Fruit fly (Drosophila melanogaster) whole organism, embryonic: ENCODE measurements around the gene CG12522.

Experiments used
- Ada2b ChIP-seq: fragments of 200-800 bp; sonication (Bioruptor generic); IDR thresholded peaks from 2 replicates; pipeline ENCODE4 v1.3.6; 2022; ENCODE audit warnings: missing biosample characterization, missing genetic modification characterization
- Bdp1 ChIP-seq: fragments of 200-800 bp; sonication (Bioruptor generic); optimal IDR thresholded peaks from 3 replicates; lab custom pipeline; 2016; ENCODE audit warnings: missing biosample characterization, missing genetic modification characterization
- CG10366 ChIP-seq: fragments of 200-800 bp; sonication (Bioruptor generic); IDR thresholded peaks from 2 replicates; pipeline ENCODE4 v1.3.6; 2022; ENCODE audit warnings: missing biosample characterization, missing genetic modification characterization
- CG10565 ChIP-seq: fragments of 200-800 bp; sonication (Bioruptor generic); optimal IDR thresholded peaks from 3 replicates; lab custom pipeline; 2016; ENCODE audit warnings: missing biosample characterization, mild to moderate bottlenecking, missing genetic modification characterization
- CG11696 ChIP-seq: fragments of 200-800 bp; sonication (Bioruptor generic); IDR thresholded peaks from 2 replicates; pipeline ENCODE4 v1.3.6; 2022; ENCODE audit warnings: missing biosample characterization, missing genetic modification characterization
- CG11723 ChIP-seq: fragments of 200-800 bp; sonication (Bioruptor generic); optimal IDR thresholded peaks from 2 replicates; lab custom pipeline; 2017; ENCODE audit warnings: missing biosample characterization, mild to moderate bottlenecking, missing genetic modification characterization
- CG12104 ChIP-seq: fragments of 200-800 bp; sonication (Bioruptor generic); optimal IDR thresholded peaks from 3 replicates; lab custom pipeline; 2016; ENCODE audit warnings: missing biosample characterization, missing genetic modification characterization
- CG13296 ChIP-seq: fragments of 200-800 bp; sonication (Bioruptor generic); optimal IDR thresholded peaks from 3 replicates; lab custom pipeline; 2018; ENCODE audit warnings: missing biosample characterization, mild to moderate bottlenecking, missing genetic modification characterization
- CG13424 ChIP-seq: fragments of 200-800 bp; sonication (Bioruptor generic); optimal IDR thresholded peaks from 2 replicates; lab custom pipeline; 2019; ENCODE audit warnings: missing biosample characterization, mild to moderate bottlenecking, missing genetic modification characterization, moderate library complexity
- CG13894 ChIP-seq: fragments of 200-800 bp; sonication (Bioruptor generic); optimal IDR thresholded peaks from 3 replicates; lab custom pipeline; 2018; ENCODE audit warnings: missing biosample characterization, mild to moderate bottlenecking, missing genetic modification characterization, moderate library complexity
- CG18599 ChIP-seq: fragments of 200-800 bp; sonication (Bioruptor generic); optimal IDR thresholded peaks from 3 replicates; lab custom pipeline; 2017; ENCODE audit warnings: missing biosample characterization, missing genetic modification characterization, mild to moderate bottlenecking, moderate library complexity, missing genetic modification reagents
- CG2712 ChIP-seq: fragments of 200-800 bp; optimal IDR thresholded peaks from 3 replicates; lab custom pipeline; 2019; ENCODE audit warnings: missing biosample characterization, mild to moderate bottlenecking, missing genetic modification characterization, moderate library complexity
- CG3065 ChIP-seq: fragments of 200-800 bp; sonication (Bioruptor generic); optimal IDR thresholded peaks from 2 replicates; lab custom pipeline; 2016; ENCODE audit warnings: missing biosample characterization, missing genetic modification characterization
- CG32532 ChIP-seq: fragments of 200-800 bp; sonication (Bioruptor generic); IDR thresholded peaks from 2 replicates; pipeline ENCODE4 v1.3.6; 2022; ENCODE audit warnings: missing biosample characterization, missing genetic modification characterization
- CG3407 ChIP-seq: fragments of 200-800 bp; sonication (Bioruptor generic); optimal IDR thresholded peaks from 2 replicates; lab custom pipeline; 2018; ENCODE audit warnings: missing biosample characterization, mild to moderate bottlenecking, missing genetic modification characterization
- CG3995 ChIP-seq: fragments of 200-800 bp; sonication (Bioruptor generic); optimal IDR thresholded peaks from 3 replicates; lab custom pipeline; 2016; ENCODE audit warnings: missing biosample characterization, missing genetic modification characterization
- CG6175 ChIP-seq: fragments of 200-800 bp; sonication (Bioruptor generic); IDR thresholded peaks from 3 replicates; pipeline ENCODE4 v1.3.6; 2022; ENCODE audit warnings: missing biosample characterization, missing genetic modification characterization
- CG6765 ChIP-seq: fragments of 200-800 bp; sonication (Bioruptor generic); optimal IDR thresholded peaks from 3 replicates; lab custom pipeline; 2017; ENCODE audit warnings: missing biosample characterization, mild to moderate bottlenecking, missing genetic modification characterization
- CG6791 ChIP-seq: fragments of 200-800 bp; sonication (Bioruptor generic); IDR thresholded peaks from 3 replicates; pipeline ENCODE4 v1.3.6; 2022; ENCODE audit warnings: missing biosample characterization, missing genetic modification characterization; ENCODE audit not compliant: partially characterized antibody
- CG7357 ChIP-seq: fragments of 200-800 bp; sonication (Bioruptor generic); IDR thresholded peaks from 3 replicates; pipeline ENCODE4 v1.3.6; 2022; ENCODE audit warnings: missing biosample characterization, missing genetic modification characterization
- CG7786 ChIP-seq: fragments of 200-800 bp; sonication (Bioruptor generic); optimal IDR thresholded peaks from 2 replicates; lab custom pipeline; 2016; ENCODE audit warnings: missing biosample characterization, missing genetic modification characterization
- CG8478 ChIP-seq: fragments of >200 bp; optimal IDR thresholded peaks from 2 replicates; lab custom pipeline; 2018
- CTCF ChIP-seq: fragments of 200-800 bp; sonication (Bioruptor generic); optimal IDR thresholded peaks from 2 replicates; lab custom pipeline; 2017; ENCODE audit warnings: missing biosample characterization, mild to moderate bottlenecking, missing genetic modification characterization, moderate library complexity
- CoRest ChIP-seq: fragments of 200-800 bp; sonication (Bioruptor generic); optimal IDR thresholded peaks from 3 replicates; lab custom pipeline; 2018; ENCODE audit warnings: missing biosample characterization, mild to moderate bottlenecking, missing genetic modification characterization, moderate library complexity
- Dfd ChIP-seq, 2 experiments: fragments of >200 bp; optimal IDR thresholded peaks; 2 replicates each; lab custom pipeline; 2017; ENCODE audit warnings: missing biosample characterization in 2 of 2, missing genetic modification characterization in 2 of 2
- Dp ChIP-seq: fragments of 200-800 bp; sonication (Bioruptor generic); optimal IDR thresholded peaks from 2 replicates; lab custom pipeline; 2018; ENCODE audit warnings: missing biosample characterization, mild to moderate bottlenecking, missing genetic modification characterization, moderate library complexity
- Elba2 ChIP-seq: fragments of 200-800 bp; sonication (Bioruptor generic); optimal IDR thresholded peaks from 3 replicates; lab custom pipeline; 2016; ENCODE audit warnings: missing biosample characterization, missing genetic modification characterization
- Ets97D ChIP-seq: fragments of 200-800 bp; sonication (Bioruptor generic); optimal IDR thresholded peaks from 3 replicates; lab custom pipeline; 2016; ENCODE audit warnings: missing biosample characterization, missing genetic modification characterization
- HLH4C ChIP-seq: fragments of 200-800 bp; sonication (Bioruptor generic); IDR thresholded peaks from 3 replicates; pipeline ENCODE4 v1.3.6; 2022; ENCODE audit warnings: missing biosample characterization, missing genetic modification characterization; ENCODE audit not compliant: partially characterized antibody
- Kr ChIP-seq: fragments of 200-800 bp; sonication (Bioruptor generic); optimal IDR thresholded peaks from 2 replicates; lab custom pipeline; 2017; ENCODE audit warnings: missing biosample characterization, mild to moderate bottlenecking, missing genetic modification characterization
- Lim3 ChIP-seq: fragments of 200-800 bp; sonication (Bioruptor generic); IDR thresholded peaks from 2 replicates; pipeline ENCODE4 v1.3.6; 2022; ENCODE audit warnings: missing biosample characterization, missing genetic modification characterization
- Opbp ChIP-seq: fragments of 200-800 bp; sonication (Bioruptor generic); IDR thresholded peaks from 3 replicates; pipeline ENCODE4 v1.3.6; 2022; ENCODE audit warnings: missing biosample characterization, missing genetic modification characterization; ENCODE audit not compliant: partially characterized antibody
- Poxn ChIP-seq: fragments of 200-800 bp; sonication (Bioruptor generic); IDR thresholded peaks from 2 replicates; pipeline ENCODE4 v1.3.6; 2022; ENCODE audit warnings: missing biosample characterization, missing genetic modification characterization
- ara ChIP-seq: fragments of 200-800 bp; sonication (Bioruptor generic); IDR thresholded peaks from 2 replicates; pipeline ENCODE4 v1.3.6; 2022; ENCODE audit warnings: missing biosample characterization, missing genetic modification characterization
- ato ChIP-seq: fragments of 200-800 bp; sonication (Bioruptor generic); IDR thresholded peaks from 2 replicates; pipeline ENCODE4 v1.3.6; 2022; ENCODE audit warnings: missing biosample characterization, missing genetic modification characterization; ENCODE audit not compliant: partially characterized antibody
- bbx ChIP-seq: fragments of 200-800 bp; sonication (Bioruptor generic); IDR thresholded peaks from 2 replicates; pipeline ENCODE4 v1.3.6; 2022; ENCODE audit warnings: missing biosample characterization, missing genetic modification characterization; ENCODE audit not compliant: partially characterized antibody
- crol ChIP-seq: fragments of 200-800 bp; sonication (Bioruptor generic); IDR thresholded peaks from 2 replicates; pipeline ENCODE4 v1.3.6; 2022; ENCODE audit warnings: missing biosample characterization, missing genetic modification characterization
- eyg ChIP-seq: fragments of 200-800 bp; sonication (Bioruptor generic); optimal IDR thresholded peaks from 3 replicates; lab custom pipeline; 2016; ENCODE audit warnings: missing biosample characterization, missing genetic modification characterization
- gcm2 ChIP-seq: fragments of 200-800 bp; sonication (Bioruptor generic); optimal IDR thresholded peaks from 2 replicates; lab custom pipeline; 2016; ENCODE audit warnings: missing biosample characterization, missing genetic modification characterization
- ham ChIP-seq: fragments of 200-800 bp; sonication (Bioruptor generic); IDR thresholded peaks from 2 replicates; pipeline ENCODE4 v1.3.6; 2022; ENCODE audit warnings: missing biosample characterization, missing genetic modification characterization
- mirr ChIP-seq: fragments of 200-800 bp; sonication (Bioruptor generic); optimal IDR thresholded peaks from 3 replicates; lab custom pipeline; 2018; ENCODE audit warnings: missing biosample characterization, mild to moderate bottlenecking, missing genetic modification characterization
- nerfin-2 ChIP-seq: fragments of 200-800 bp; sonication (Bioruptor generic); IDR thresholded peaks from 2 replicates; pipeline ENCODE4 v1.3.6; 2022; ENCODE audit warnings: missing biosample characterization, missing genetic modification characterization; ENCODE audit not compliant: partially characterized antibody
- nmo ChIP-seq: fragments of 200-800 bp; sonication (Bioruptor generic); optimal IDR thresholded peaks from 2 replicates; lab custom pipeline; 2018; ENCODE audit warnings: missing biosample characterization, mild to moderate bottlenecking, missing genetic modification characterization, moderate library complexity
- p53 ChIP-seq: fragments of 200-800 bp; sonication (Bioruptor generic); optimal IDR thresholded peaks from 2 replicates; lab custom pipeline; 2016; ENCODE audit warnings: missing biosample characterization, missing genetic modification characterization
- pb ChIP-seq: fragments of 200-800 bp; sonication (Bioruptor generic); optimal IDR thresholded peaks from 3 replicates; lab custom pipeline; 2016; ENCODE audit warnings: missing biosample characterization, missing genetic modification characterization
- pzg ChIP-seq: fragments of 200-800 bp; sonication (Bioruptor generic); optimal IDR thresholded peaks from 3 replicates; lab custom pipeline; 2018; ENCODE audit warnings: missing biosample characterization, mild to moderate bottlenecking, missing genetic modification characterization, moderate library complexity
- repo ChIP-seq: fragments of 200-800 bp; sonication (Bioruptor generic); optimal IDR thresholded peaks from 2 replicates; lab custom pipeline; 2016; ENCODE audit warnings: missing biosample characterization, missing genetic modification characterization
- scrt ChIP-seq: fragments of 200-800 bp; sonication (Bioruptor generic); optimal IDR thresholded peaks from 2 replicates; lab custom pipeline; 2018; ENCODE audit warnings: missing biosample characterization, mild to moderate bottlenecking, missing genetic modification characterization, moderate library complexity
- stwl ChIP-seq: fragments of 200-800 bp; sonication (Bioruptor generic); optimal IDR thresholded peaks from 3 replicates; lab custom pipeline; 2018; ENCODE audit warnings: missing biosample characterization, mild to moderate bottlenecking, missing genetic modification characterization, moderate library complexity
- tgo ChIP-seq: fragments of 200-800 bp; sonication (Bioruptor generic); IDR thresholded peaks from 3 replicates; pipeline ENCODE4 v1.3.6; 2022; ENCODE audit warnings: missing biosample characterization, missing genetic modification characterization
- usp ChIP-seq: fragments of >200 bp; optimal IDR thresholded peaks from 2 replicates; lab custom pipeline; 2017; ENCODE audit warnings: missing biosample characterization, missing genetic modification characterization

CG12522 gene

dm6 chr3L:11089805-11090440 is 18.1 kb upstream of the CG12522 start (continued):
- peak; percentile 79 for TF ChIP-seq Bdp1 (GFP tag; lab: Kevin White, UChicago)
- no peak for TF ChIP-seq bbx (GFP tag; lab: Robert Waterston, UW)
- no peak for TF ChIP-seq Dp
- TF ChIP-seq crol (GFP tag; lab: Robert Waterston, UW), result no peak
- no peak; the same call in none of the 3 replicates for TF ChIP-seq CG7357 (GFP tag; lab: Robert Waterston, UW)
- TF ChIP-seq eyg (GFP tag; lab: Kevin White, UChicago), result peak; percentile 77
- TF ChIP-seq pb (GFP tag; lab: Kevin White, UChicago), result peak; percentile 34
- TF ChIP-seq nerfin-2 (GFP tag; lab: Robert Waterston, UW), result no peak
- no peak for TF ChIP-seq CG8478 (lab: Kevin White, UChicago)
- peak; percentile 33; the same call in 1 of the 2 replicates for TF ChIP-seq Lim3 (GFP tag; lab: Robert Waterston, UW)
- TF ChIP-seq Kr (GFP tag; lab: Kevin White, UChicago), result peak; percentile 88
- peak; percentile 87 for TF ChIP-seq CG12104 (GFP tag; lab: Kevin White, UChicago)
- no peak for TF ChIP-seq Poxn
- peak; percentile 82 for TF ChIP-seq Ada2b (GFP tag; lab: Robert Waterston, UW)
- peak; percentile 78 for TF ChIP-seq repo (GFP tag; lab: Kevin White, UChicago)
- TF ChIP-seq nmo, result peak; percentile 96
- peak; percentile 39 for TF ChIP-seq p53 (GFP tag; lab: Kevin White, UChicago)
- TF ChIP-seq CG6765, result peak; percentile 68
- TF ChIP-seq tgo (GFP tag; lab: Robert Waterston, UW), result peak; percentile 83; the same call in 2 of the 3 replicates
- no peak for TF ChIP-seq CG3995 (GFP tag; lab: Kevin White, UChicago)
- no peak for TF ChIP-seq usp (GFP tag; lab: Kevin White, UChicago)
- TF ChIP-seq CG18599, result peak; percentile 85
- TF ChIP-seq CG32532 (GFP tag; lab: Robert Waterston, UW), result peak; percentile 58; the same call in 1 of the 2 replicates
- peak; percentile 46 for TF ChIP-seq CG11696 (GFP tag; lab: Robert Waterston, UW)
- peak; percentile 18 for TF ChIP-seq stwl (tag; lab: Kevin White, UChicago)
- peak; percentile 81 for TF ChIP-seq CG3407
- TF ChIP-seq ara (GFP tag; lab: Robert Waterston, UW), result peak; percentile 87
- TF ChIP-seq ato (GFP tag; lab: Robert Waterston, UW), result no peak
- TF ChIP-seq Opbp, result no peak
- TF ChIP-seq CG10366 (GFP tag; lab: Robert Waterston, UW), result peak; percentile 68; the same call in 1 of the 2 replicates
- TF ChIP-seq HLH4C (GFP tag; lab: Robert Waterston, UW), result peak; percentile 43; the same call in 1 of the 3 replicates
- peak; percentile 67 for TF ChIP-seq Ets97D (GFP tag; lab: Kevin White, UChicago)
- TF ChIP-seq mirr (GFP tag; lab: Kevin White, UChicago), result peak; percentile 19
- peak; percentile 31 for TF ChIP-seq scrt (GFP tag; lab: Kevin White, UChicago)
- TF ChIP-seq CG10565 (GFP tag; lab: Kevin White, UChicago), result peak; percentile 29
- TF ChIP-seq CG6175 (GFP tag; lab: Robert Waterston, UW), result no peak
- peak; percentile 68 for TF ChIP-seq CG3065 (GFP tag; lab: Kevin White, UChicago)
- TF ChIP-seq pzg (GFP tag; lab: Kevin White, UChicago), result no peak
- TF ChIP-seq Elba2 (GFP tag; lab: Kevin White, UChicago), result peak; percentile 65
- TF ChIP-seq CG2712 (tag; lab: Kevin White, UChicago), result peak; percentile 96
- no peak for TF ChIP-seq Dfd (GFP tag; optimal IDR thresholded peaks at IDR 0.05; lab: Kevin White, UChicago)
- no peak for TF ChIP-seq CG6791 (GFP tag; lab: Robert Waterston, UW)
- TF ChIP-seq CG13424, result peak; percentile 94
- TF ChIP-seq CG7786, result peak; percentile 63
- TF ChIP-seq CTCF (GFP tag; lab: Kevin White, UChicago), result peak; percentile 63
- TF ChIP-seq gcm2 (GFP tag; lab: Kevin White, UChicago), result peak; percentile 91
- peak; percentile 95 for TF ChIP-seq CoRest (tag; lab: Kevin White, UChicago)
- peak; percentile 90 for TF ChIP-seq CG13296 (GFP tag; lab: Kevin White, UChicago)
- TF ChIP-seq CG11723 (GFP tag; lab: Kevin White, UChicago), result peak; percentile 91
- TF ChIP-seq ham (GFP tag; lab: Robert Waterston, UW), result no peak
- TF ChIP-seq CG13894 (tag; lab: Kevin White, UChicago), result no peak
